Fruit fly (Drosophila melanogaster) whole organism, larva: Measurements from ENCODE around the gene Ance-2.

Source experiments
- noc ChIP-seq: fragments of 200-800 bp; sonication (Bioruptor generic); optimal IDR thresholded peaks from 3 replicates; lab custom pipeline; 2019; ENCODE audit warnings: missing biosample characterization, mild to moderate bottlenecking, missing genetic modification characterization, moderate library complexity

The Ance-2 gene

dm6 chr2L:13900111-13900930, 8.8 kb upstream of the Ance-2 start:
- no peak for TF ChIP-seq noc (tag; lab: Kevin White, UChicago)

dm6 chr2L:13903796-13904330, 5.3 kb upstream of the Ance-2 start:
- TF ChIP-seq noc (tag; lab: Kevin White, UChicago) = no peak

dm6 chr2L:13904331-13904911, 4.7 kb upstream of the Ance-2 start, which contains the start of gene Smg5:
Smg5 (minus strand) TSS chr2L:13904661.
- peak; percentile 63 for TF ChIP-seq noc (tag; lab: Kevin White, UChicago)

DNA sequence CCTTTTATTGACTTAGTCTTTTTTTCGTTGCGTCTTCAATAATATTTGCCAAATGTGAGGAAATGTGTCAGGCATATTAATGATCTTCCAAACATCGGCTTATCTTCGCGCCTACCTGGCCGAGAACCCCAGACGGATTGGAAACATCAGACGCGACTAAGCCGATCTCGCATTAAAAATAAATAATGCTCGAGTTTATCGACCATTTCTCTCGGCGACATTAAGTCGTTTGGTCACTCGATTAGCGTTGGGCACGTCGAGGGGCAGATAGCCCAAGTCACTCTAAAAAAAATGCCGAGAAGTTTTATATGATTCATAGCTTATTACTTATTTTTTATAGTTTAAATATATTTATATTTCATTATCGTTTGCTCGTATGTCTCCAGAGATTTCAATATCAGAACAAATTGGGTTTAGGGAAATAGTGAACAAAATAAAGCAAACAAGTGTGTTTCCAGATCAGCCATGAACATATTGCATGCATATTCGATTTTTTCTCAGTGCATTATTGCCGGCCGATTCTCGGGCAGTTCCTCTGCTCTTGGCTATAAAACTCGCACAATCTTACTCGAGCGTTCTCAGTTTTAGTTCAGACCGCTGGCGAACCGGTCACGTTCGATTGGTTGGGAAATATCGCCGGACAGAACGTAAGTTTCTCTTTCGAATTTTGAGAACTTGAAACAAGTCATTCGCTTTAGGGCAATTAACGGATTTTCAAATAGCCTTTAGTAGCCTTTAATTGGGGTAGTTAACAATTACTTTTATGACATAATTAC, 3.9 kb upstream of the Ance-2 start, which contains the start of gene Ance:
TSS of gene Ance (plus strand) at position 574 of the 776 bp plus-strand sequence.
- TF ChIP-seq noc (tag; lab: Kevin White, UChicago) = peak; percentile 93

DNA sequence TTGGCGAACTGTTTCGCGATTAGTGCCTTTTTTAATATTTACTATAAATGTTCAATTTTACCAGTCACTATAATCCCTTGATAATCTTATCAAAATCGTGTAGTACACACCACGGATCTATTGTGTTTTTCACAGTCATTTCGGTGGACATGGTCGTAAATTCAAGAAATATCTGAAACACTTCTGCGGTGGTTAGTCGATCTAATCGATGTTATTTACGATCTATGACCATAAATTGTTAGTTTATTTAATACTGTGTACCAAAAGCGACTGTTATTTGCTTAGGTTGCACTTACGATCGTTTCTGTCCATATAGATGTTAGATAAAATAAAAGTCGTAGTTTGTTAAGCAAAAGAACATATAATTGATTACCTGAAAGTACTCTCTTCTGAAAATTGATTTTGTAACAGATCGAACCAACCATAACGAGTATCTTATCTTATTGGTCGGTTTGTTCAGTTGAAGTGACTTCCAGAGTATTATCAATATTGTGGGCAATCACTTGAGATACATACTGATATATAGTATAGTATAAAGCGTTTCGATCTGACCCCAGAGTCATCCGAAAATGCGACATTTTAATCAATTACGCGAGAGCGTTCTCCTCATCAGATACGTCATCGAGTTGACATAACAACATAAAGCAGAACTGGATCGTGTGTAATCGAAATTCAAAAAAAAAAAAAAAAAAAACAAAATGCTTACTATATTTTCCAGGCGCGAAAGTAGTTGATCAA, 3.1 kb upstream of the Ance-2 start:
- TF ChIP-seq noc (tag; lab: Kevin White, UChicago) = peak; percentile 40

dm6 chr2L:13911783-13912182, 2.6 kb downstream of the Ance-2 start, which contains the start of gene Acyp:
Acyp (plus strand) TSS chr2L:13912083.
- TF ChIP-seq noc (tag; lab: Kevin White, UChicago) = no peak

DNA sequence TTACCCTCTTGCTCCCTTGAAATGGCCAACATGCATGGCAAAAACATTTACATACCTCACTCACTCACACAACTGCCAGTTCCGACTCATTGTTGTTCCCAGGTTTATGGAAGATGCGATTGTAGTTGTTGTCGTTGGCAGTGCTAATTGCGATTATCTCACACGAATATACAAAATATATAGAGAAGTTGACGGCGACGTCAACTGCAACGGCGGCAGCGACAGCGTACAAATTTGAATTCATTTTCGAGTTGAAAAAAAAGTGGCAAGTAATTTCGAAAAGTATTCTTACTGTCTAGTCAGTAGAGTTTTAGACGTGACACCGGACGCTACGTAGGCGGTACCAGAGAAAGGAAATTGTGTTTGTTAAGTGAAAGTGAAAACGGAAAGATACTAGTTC, 5.3 kb downstream of the Ance-2 start, which contains the start of gene Ance-3:
TSS of gene Ance-3 (plus strand) at position 301 of the 400 bp plus-strand sequence.
- no peak for TF ChIP-seq noc (tag; lab: Kevin White, UChicago)

- no peak for TF ChIP-seq noc (tag; lab: Kevin White, UChicago)
Observed at dm6 chr2L:13923453-13923852, 14.3 kb downstream of the Ance-2 start, which contains the start of gene Vajk1. Vajk1 (minus strand) TSS chr2L:13923553.

DNA sequence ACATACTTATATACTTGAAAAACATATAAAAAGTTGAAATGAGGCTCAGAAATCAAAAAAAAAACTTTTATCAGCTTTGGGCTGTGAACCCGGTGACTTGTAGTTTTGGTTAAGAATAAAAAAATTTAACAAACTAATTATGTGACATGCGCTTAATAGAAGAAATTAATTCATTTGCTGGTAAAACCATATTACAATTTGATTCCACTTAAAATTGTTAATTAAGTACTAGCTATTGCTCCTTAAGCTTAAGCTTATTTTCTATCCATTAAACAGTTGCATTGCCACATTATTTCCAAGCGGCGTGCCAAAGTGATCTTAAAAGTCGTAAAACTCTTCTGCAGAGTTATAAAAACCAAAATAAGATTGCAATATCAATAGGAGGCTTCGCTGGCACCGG, 14.9 kb downstream of the Ance-2 start:
- no peak for TF ChIP-seq noc (tag; lab: Kevin White, UChicago)

dm6 chr2L:13925699-13926098, 16.6 kb downstream of the Ance-2 start:
- TF ChIP-seq noc (tag; lab: Kevin White, UChicago) = no peak

- TF ChIP-seq noc (tag; lab: Kevin White, UChicago) = no peak
Observed at dm6 chr2L:13928461-13928860, 19.3 kb downstream of the Ance-2 start.

dm6 chr2L:13931318-13931717, 22.2 kb downstream of the Ance-2 start, which contains the start of gene CG42711:
CG42711 (minus strand) TSS chr2L:13931362.
- no peak for TF ChIP-seq noc (tag; lab: Kevin White, UChicago)

dm6 chr2L:13934542-13935065, 25.5 kb downstream of the Ance-2 start, which contains the start of gene Vajk2:
Vajk2 (minus strand) TSS chr2L:13934692.
- no peak for TF ChIP-seq noc (tag; lab: Kevin White, UChicago)

- TF ChIP-seq noc (tag; lab: Kevin White, UChicago) = no peak
Observed at dm6 chr2L:13947476-13947875, 38.3 kb downstream of the Ance-2 start, which contains the start of gene Vajk3. Vajk3 (minus strand) TSS chr2L:13947476.
